Worm (Caenorhabditis elegans) whole organism, L2 larva: ENCODE measurements around the gene Y57G11C.42.
"Not testable (repeated sequence)": the region's sequence is repeated elsewhere in the genome, so short reads cannot be mapped to it uniquely, and the experiment has no call there.

Source experiments
- C34F6.9 ChIP-seq: fragments of 150-350 bp; optimal IDR thresholded peaks from 2 replicates; lab custom pipeline; 2014; ENCODE audit warnings: missing biosample characterization, missing genetic modification characterization
- F13H6.1 ChIP-seq: sonication (generic microtip); optimal IDR thresholded peaks from 2 replicates; lab custom pipeline; 2016; ENCODE audit warnings: missing genetic modification characterization, missing compliant biosample characterization
- Y55F3AM.14 ChIP-seq: fragments of 200-800 bp; sonication (Bioruptor generic); optimal IDR thresholded peaks from 2 replicates; lab custom pipeline; 2018; ENCODE audit warnings: mild to moderate bottlenecking, missing genetic modification characterization, missing compliant biosample characterization
- alr-1 ChIP-seq: fragments of 150-350 bp; optimal IDR thresholded peaks from 2 replicates; lab custom pipeline; 2014; ENCODE audit warnings: missing biosample characterization, missing genetic modification characterization
- ama-1 ChIP-seq: fragments of 150-350 bp; optimal IDR thresholded peaks from 2 replicates; lab custom pipeline; 2018; ENCODE audit warnings: inconsistent platforms
- blmp-1 ChIP-seq: sonication (generic microtip); optimal IDR thresholded peaks from 2 replicates; lab custom pipeline; 2017; ENCODE audit warnings: missing genetic modification characterization, mild to moderate bottlenecking, missing compliant biosample characterization, antibody characterized with exemption, moderate library complexity; ENCODE audit not compliant: insufficient read depth
- crh-2 ChIP-seq: sonication (generic microtip); optimal IDR thresholded peaks from 2 replicates; lab custom pipeline; 2017; ENCODE audit warnings: missing biosample characterization, missing genetic modification characterization
- egl-27 ChIP-seq: sonication (generic microtip); optimal IDR thresholded peaks from 3 replicates; lab custom pipeline; 2017; ENCODE audit warnings: missing biosample characterization, missing genetic modification reagents, missing genetic modification characterization
- elt-1 ChIP-seq: fragments of 150-350 bp; optimal IDR thresholded peaks from 2 replicates; lab custom pipeline; 2014; ENCODE audit warnings: missing biosample characterization, missing genetic modification characterization
- elt-3 ChIP-seq: sonication (generic microtip); optimal IDR thresholded peaks from 2 replicates; lab custom pipeline; 2017; ENCODE audit warnings: missing biosample characterization, missing genetic modification characterization
- fos-1 ChIP-seq: fragments of 150-350 bp; optimal IDR thresholded peaks from 2 replicates; lab custom pipeline; 2014; ENCODE audit warnings: missing biosample characterization, missing genetic modification characterization
- lin-13 ChIP-seq: fragments of 150-350 bp; optimal IDR thresholded peaks from 2 replicates; lab custom pipeline; 2014; ENCODE audit warnings: missing biosample characterization, missing genetic modification reagents, missing genetic modification characterization
- lsy-2 ChIP-seq, 2 experiments: fragments of 150-350 bp in 1 of 2; sonication (generic microtip) in 1 of 2; optimal IDR thresholded peaks; 2 replicates each; lab custom pipeline; 2014 to 2017; ENCODE audit warnings: missing biosample characterization in 2 of 2, missing genetic modification characterization in 2 of 2
- mab-5 ChIP-seq: fragments of 150-350 bp; optimal IDR thresholded peaks from 2 replicates; lab custom pipeline; 2014; ENCODE audit warnings: missing biosample characterization, missing genetic modification characterization
- mdl-1 ChIP-seq, 2 experiments: fragments of 150-350 bp in 1 of 2; sonication (generic microtip) in 1 of 2; optimal IDR thresholded peaks; 2 replicates each; lab custom pipeline; 2017; ENCODE audit warnings: missing biosample characterization in 2 of 2, missing genetic modification characterization in 2 of 2
- nhr-10 ChIP-seq: sonication (generic microtip); optimal IDR thresholded peaks from 2 replicates; lab custom pipeline; 2017; ENCODE audit warnings: missing biosample characterization, missing genetic modification characterization
- nhr-129 ChIP-seq: fragments of 150-350 bp; optimal IDR thresholded peaks from 2 replicates; lab custom pipeline; 2014; ENCODE audit warnings: missing biosample characterization, missing genetic modification characterization
- nhr-21 ChIP-seq: fragments of 150-350 bp; optimal IDR thresholded peaks from 2 replicates; lab custom pipeline; 2014; ENCODE audit warnings: missing biosample characterization, missing genetic modification characterization
- nhr-23 ChIP-seq: fragments of 150-350 bp; optimal IDR thresholded peaks from 2 replicates; lab custom pipeline; 2014; ENCODE audit warnings: missing biosample characterization, missing genetic modification reagents, missing genetic modification characterization
- nhr-6 ChIP-seq: fragments of 150-350 bp; optimal IDR thresholded peaks from 2 replicates; lab custom pipeline; 2014; ENCODE audit warnings: missing biosample characterization, missing genetic modification characterization
- nhr-77 ChIP-seq: fragments of 150-350 bp; optimal IDR thresholded peaks from 2 replicates; lab custom pipeline; 2014; ENCODE audit warnings: missing biosample characterization, missing genetic modification characterization
- peb-1 ChIP-seq: fragments of 150-350 bp; optimal IDR thresholded peaks from 2 replicates; lab custom pipeline; 2014; ENCODE audit warnings: missing biosample characterization, missing genetic modification characterization
- sem-4 ChIP-seq: fragments of 150-350 bp; optimal IDR thresholded peaks from 2 replicates; lab custom pipeline; 2014; ENCODE audit warnings: missing biosample characterization, missing genetic modification reagents, missing genetic modification characterization
- skn-1 ChIP-seq: sonication (generic microtip); optimal IDR thresholded peaks from 2 replicates; lab custom pipeline; 2017; ENCODE audit warnings: missing biosample characterization, missing genetic modification characterization
- sma-3 ChIP-seq: sonication (generic microtip); optimal IDR thresholded peaks from 2 replicates; lab custom pipeline; 2016; ENCODE audit warnings: missing genetic modification reagents, missing genetic modification characterization, missing compliant biosample characterization
- sma-9 ChIP-seq, 2 experiments: fragments of 150-350 bp in 1 of 2; sonication (generic microtip) in 1 of 2; optimal IDR thresholded peaks; 2 replicates each; lab custom pipeline; 2014 to 2016; ENCODE audit warnings: missing genetic modification characterization in 2 of 2, mild to moderate bottlenecking in 1 of 2, missing biosample characterization in 1 of 2, missing compliant biosample characterization in 1 of 2, missing genetic modification reagents in 1 of 2, moderate library complexity in 1 of 2
- snpc-4 ChIP-seq: fragments of 150-350 bp; optimal IDR thresholded peaks from 2 replicates; lab custom pipeline; 2014; ENCODE audit warnings: missing biosample characterization, missing genetic modification characterization
- unc-55 ChIP-seq: fragments of 150-350 bp; sonication (generic microtip); optimal IDR thresholded peaks from 3 replicates; lab custom pipeline; 2014; ENCODE audit warnings: missing biosample characterization, missing genetic modification reagents, missing genetic modification characterization
- zag-1 ChIP-seq: fragments of 150-350 bp; optimal IDR thresholded peaks from 2 replicates; lab custom pipeline; 2014; ENCODE audit warnings: missing biosample characterization, missing genetic modification characterization
- ztf-1 ChIP-seq: fragments of 200-800 bp; sonication (Bioruptor generic); conservative IDR thresholded peaks from 2 replicates; pipeline ENCODE4 v1.3.6; 2022; ENCODE audit warnings: missing genetic modification characterization, missing compliant biosample characterization
- ztf-11 ChIP-seq: sonication (generic microtip); optimal IDR thresholded peaks from 2 replicates; lab custom pipeline; 2017; ENCODE audit warnings: missing biosample characterization, missing genetic modification characterization
- ztf-4 ChIP-seq: fragments of 150-350 bp; optimal IDR thresholded peaks from 2 replicates; lab custom pipeline; 2014; ENCODE audit warnings: missing biosample characterization, missing genetic modification characterization

Gene Y57G11C.42

DNA sequence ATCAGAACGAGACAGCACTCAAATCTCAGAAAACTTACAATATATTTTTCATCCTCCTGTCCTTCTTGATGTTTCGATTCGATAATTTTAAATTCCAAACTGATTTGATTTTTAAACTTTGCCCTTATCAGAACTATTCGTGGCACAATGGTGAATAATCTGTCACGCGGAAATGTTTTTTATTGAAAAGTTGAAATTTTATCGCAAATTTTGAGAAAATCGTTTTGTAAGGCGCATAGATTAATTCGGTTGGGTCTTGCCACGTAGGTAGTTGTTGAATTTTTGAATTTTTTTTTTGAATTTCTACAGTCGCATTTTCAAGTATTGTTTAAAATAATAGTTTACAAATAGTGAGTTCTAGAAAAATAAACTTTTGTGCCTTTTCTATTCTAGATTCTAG, 32.5 kb downstream of the Y57G11C.42 start, which contains the start of gene ptp-5.2:
TSS of gene ptp-5.2 (minus strand) at position 101 of the 400 bp plus-strand sequence.
- TF ChIP-seq F13H6.1 (tag; lab: Kevin White, UChicago), result no peak
- TF ChIP-seq mab-5, result no peak
- TF ChIP-seq elt-1, result no peak
- no peak for TF ChIP-seq elt-3 (tag; lab: Kevin White, UChicago)
- no peak for TF ChIP-seq alr-1
- TF ChIP-seq ztf-1 (GFP tag; lab: Robert Waterston, UW), result no peak
- TF ChIP-seq skn-1, result no peak
- TF ChIP-seq lsy-2 (tag; optimal IDR thresholded peaks at IDR 0.05; lab: Kevin White, UChicago), result no peak
- no peak for TF ChIP-seq nhr-23 (tag; lab: Kevin White, UChicago)
- TF ChIP-seq sma-3 (GFP tag; lab: Kevin White, UChicago), result no peak
- no peak for TF ChIP-seq egl-27 (tag; lab: Kevin White, UChicago)
- TF ChIP-seq sma-9 (GFP tag; optimal IDR thresholded peaks at IDR 0.05; lab: Kevin White, UChicago), result no peak
- TF ChIP-seq sma-9 (tag; optimal IDR thresholded peaks at IDR 0.05; lab: Kevin White, UChicago), result no peak
- TF ChIP-seq fos-1 (tag; lab: Kevin White, UChicago), result no peak
- TF ChIP-seq nhr-10 (tag; lab: Kevin White, UChicago), result no peak
- no peak for TF ChIP-seq ztf-11
- TF ChIP-seq blmp-1 (tag; lab: Kevin White, UChicago), result no peak
- TF ChIP-seq sem-4 (tag; lab: Kevin White, UChicago), result no peak
- TF ChIP-seq nhr-77 (tag; lab: Kevin White, UChicago), result no peak

- TF ChIP-seq crh-2 (tag; lab: Kevin White, UChicago) (peak; percentile 54), nhr-21 (tag; lab: Kevin White, UChicago) (peak; percentile 57), fos-1 (tag; lab: Kevin White, UChicago) (peak; percentile 53), sma-3 (GFP tag; lab: Kevin White, UChicago) (peak; percentile 27), mdl-1 (tag; optimal IDR thresholded peaks at IDR 0.05; lab: Kevin White, UChicago) (peak; percentile 43 to 65), mab-5 (peak; percentile 20), unc-55 (GFP tag; lab: Kevin White, UChicago) (peak; percentile 61), blmp-1 (tag; lab: Kevin White, UChicago) (peak; percentile 15), F13H6.1 (tag; lab: Kevin White, UChicago) (peak; percentile 55), lsy-2 (tag; optimal IDR thresholded peaks at IDR 0.05; lab: Kevin White, UChicago) (peak in 1 of 2 experiments; percentile 50), nhr-6 (peak; percentile 21), sma-9 (GFP tag; optimal IDR thresholded peaks at IDR 0.05; lab: Kevin White, UChicago) (peak; percentile 34), ama-1 (peak; percentile 65), C34F6.9 (tag; lab: Kevin White, UChicago) (peak; percentile 82), lin-13 (GFP tag; lab: Kevin White, UChicago) (peak; percentile 13), nhr-129 (peak; percentile 86)
- not testable (repeated sequence) for TF ChIP-seq sma-9 (tag; optimal IDR thresholded peaks at IDR 0.05; lab: Kevin White, UChicago)
- TF ChIP-seq, all 48 proteins: peak for 16; not testable (repeated sequence) for 32
These were observed 35.0 kb downstream of the Y57G11C.42 start for ce11 chrIV:14763348-14763747.

DNA sequence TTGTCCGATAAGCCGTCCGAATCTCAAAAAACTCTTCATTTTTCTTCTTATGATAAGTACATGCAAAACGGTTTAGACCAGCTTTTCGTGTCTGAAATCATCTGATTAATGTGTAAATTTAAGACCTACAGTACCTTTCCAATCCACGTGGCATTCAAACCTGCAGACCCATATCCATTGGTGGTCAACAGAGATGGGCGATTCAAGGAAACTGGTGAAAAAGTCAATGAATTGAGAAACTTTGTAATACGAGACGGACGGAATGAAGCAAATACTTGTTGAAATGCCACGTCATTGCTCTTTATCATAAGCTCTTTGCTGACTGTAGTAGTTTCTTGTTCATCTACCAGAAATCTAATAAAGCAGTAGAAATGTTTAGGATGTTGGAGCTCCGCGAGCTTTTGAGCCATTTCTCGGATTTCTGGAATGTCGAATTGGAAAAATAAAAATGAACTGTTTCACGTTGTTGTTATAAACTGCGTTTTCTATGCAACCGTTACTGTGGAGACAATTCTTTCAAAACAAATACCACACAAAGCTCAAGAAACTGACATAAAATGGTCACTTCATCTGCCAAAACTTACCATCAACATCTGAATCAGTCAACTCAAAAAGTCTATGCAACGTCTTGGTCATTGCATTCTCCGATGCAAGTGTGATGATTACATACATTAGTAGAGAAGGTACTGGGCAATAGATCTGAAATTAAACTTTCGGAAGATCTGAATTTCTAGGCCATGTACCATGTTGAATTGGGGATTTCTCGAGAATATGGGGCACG, 35.8 kb downstream of the Y57G11C.42 start:
- TF ChIP-seq alr-1 (no peak), lsy-2 (tag; optimal IDR thresholded peaks at IDR 0.05; lab: Kevin White, UChicago) (peak in 1 of 2 experiments; percentile 28), nhr-21 (tag; lab: Kevin White, UChicago) (no peak), ztf-4 (peak; percentile 39), nhr-77 (tag; lab: Kevin White, UChicago) (no peak), Y55F3AM.14 (GFP tag; lab: Kevin White, UChicago) (no peak), sma-9 (GFP tag; optimal IDR thresholded peaks at IDR 0.05; lab: Kevin White, UChicago) (no peak), sma-9 (tag; optimal IDR thresholded peaks at IDR 0.05; lab: Kevin White, UChicago) (no peak), ama-1 (peak; percentile 81), peb-1 (no peak)

ce11 chrIV:14764719-14765173, 36.4 kb downstream of the Y57G11C.42 start:
- TF ChIP-seq egl-27 (tag; lab: Kevin White, UChicago) (no peak), C34F6.9 (tag; lab: Kevin White, UChicago) (no peak), zag-1 (no peak), peb-1 (no peak), Y55F3AM.14 (GFP tag; lab: Kevin White, UChicago) (no peak), crh-2 (tag; lab: Kevin White, UChicago) (no peak), snpc-4 (peak; percentile 34), elt-1 (no peak), sma-9 (GFP tag; optimal IDR thresholded peaks at IDR 0.05; lab: Kevin White, UChicago) (no peak), sma-9 (tag; optimal IDR thresholded peaks at IDR 0.05; lab: Kevin White, UChicago) (no peak), sma-3 (GFP tag; lab: Kevin White, UChicago) (peak; percentile 8), ama-1 (no peak)
